Worm (Caenorhabditis elegans) whole organism, L1 larva: Measurements from ENCODE around the gene fpn-1.2.

Experiments used
- blmp-1 ChIP-seq: fragments of 150-350 bp; optimal IDR thresholded peaks from 2 replicates; lab custom pipeline; 2014; ENCODE audit warnings: missing biosample characterization, missing genetic modification characterization
- ceh-82 ChIP-seq, 3 experiments: fragments of 150-350 bp in 1 of 3; sonication (generic microtip) in 2 of 3; optimal IDR thresholded peaks; 2 replicates each; lab custom pipeline; 2014 to 2017; ENCODE audit warnings: missing biosample characterization in 3 of 3, missing genetic modification characterization in 3 of 3
- ces-1 ChIP-seq: fragments of 150-350 bp; optimal IDR thresholded peaks from 2 replicates; lab custom pipeline; 2014; ENCODE audit warnings: missing biosample characterization, missing genetic modification reagents, missing genetic modification characterization
- hlh-4 ChIP-seq: sonication (generic microtip); optimal IDR thresholded peaks from 2 replicates; lab custom pipeline; 2016; ENCODE audit warnings: mild to moderate bottlenecking, missing genetic modification characterization, missing compliant biosample characterization
- mdl-1 ChIP-seq, 2 experiments: fragments of 150-350 bp; optimal IDR thresholded peaks; 2 replicates each; lab custom pipeline; 2014 to 2017; ENCODE audit warnings: missing biosample characterization in 2 of 2, missing genetic modification characterization in 2 of 2, inconsistent platforms in 1 of 2
- nhr-77 ChIP-seq: fragments of 150-350 bp; optimal IDR thresholded peaks from 2 replicates; lab custom pipeline; 2014; ENCODE audit warnings: missing biosample characterization, missing genetic modification characterization
- snpc-4 ChIP-seq: fragments of 150-350 bp; optimal IDR thresholded peaks from 2 replicates; lab custom pipeline; 2014; ENCODE audit warnings: missing biosample characterization, missing genetic modification characterization
- ztf-11 ChIP-seq, 2 experiments: sonication (generic microtip); optimal IDR thresholded peaks; 2 replicates each; lab custom pipeline; 2016 to 2017; ENCODE audit warnings: missing genetic modification characterization in 2 of 2, missing biosample characterization in 1 of 2, missing compliant biosample characterization in 1 of 2

DNA sequence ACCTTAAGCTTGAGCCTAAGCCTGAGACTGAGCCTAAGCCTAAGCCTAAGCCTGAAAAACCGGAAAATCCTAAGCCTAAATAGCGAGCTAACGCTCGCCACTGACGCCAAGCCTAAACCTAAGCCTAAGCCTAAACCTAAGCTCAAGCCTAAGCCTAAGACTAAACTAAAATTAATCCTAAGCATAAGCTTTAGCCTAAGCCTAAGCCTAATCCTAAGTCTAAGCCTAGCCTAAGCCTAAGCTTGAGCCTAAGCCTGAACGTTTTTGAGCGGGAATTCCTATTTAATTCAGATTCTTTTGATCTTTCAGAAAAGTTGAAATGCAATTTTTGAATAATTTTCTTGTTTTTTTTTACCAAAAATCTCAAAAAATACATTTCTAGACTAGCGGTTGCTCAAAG, 48.3 kb downstream of the fpn-1.2 start:
- TF ChIP-seq nhr-77 (no peak), mdl-1 (tag; optimal IDR thresholded peaks at IDR 0.05; lab: Kevin White, UChicago) (no peak), ces-1 (GFP tag; lab: Kevin White, UChicago) (no peak), snpc-4 (tag; lab: Kevin White, UChicago) (no peak), blmp-1 (tag; lab: Kevin White, UChicago) (no peak), hlh-4 (tag; lab: Kevin White, UChicago) (no peak), ztf-11 (tag; optimal IDR thresholded peaks at IDR 0.05; lab: Kevin White, UChicago) (no peak), ceh-82 (tag; optimal IDR thresholded peaks at IDR 0.05; lab: Kevin White, UChicago) (no peak)
